Worm (Caenorhabditis elegans) whole organism, L4 larva: ENCODE results near the gene ZK6.8.

Source experiments
- F10B5.3 ChIP-seq: sonication (generic microtip); optimal IDR thresholded peaks from 2 replicates; lab custom pipeline; 2016; ENCODE audit warnings: mild to moderate bottlenecking, missing genetic modification characterization, missing compliant biosample characterization
- F26F4.8 ChIP-seq: fragments of 200-800 bp; sonication (Bioruptor generic); conservative IDR thresholded peaks from 2 replicates; pipeline ENCODE4 v1.3.6; 2022; ENCODE audit warnings: missing genetic modification characterization, missing compliant biosample characterization
- F37D6.2 ChIP-seq: sonication (generic microtip); optimal IDR thresholded peaks from 2 replicates; lab custom pipeline; 2016; ENCODE audit warnings: mild to moderate bottlenecking, missing genetic modification characterization, missing compliant biosample characterization
- F49E8.2 ChIP-seq: sonication (generic microtip); optimal IDR thresholded peaks from 2 replicates; lab custom pipeline; 2016; ENCODE audit warnings: missing compliant biosample characterization, mild to moderate bottlenecking, missing genetic modification characterization, borderline replicate concordance
- R02D3.7 ChIP-seq: fragments of 150-350 bp; sonication (generic microtip); optimal IDR thresholded peaks from 3 replicates; lab custom pipeline; 2014; ENCODE audit warnings: missing biosample characterization, missing genetic modification characterization
- Y48G9A.11 ChIP-seq: fragments of 200-800 bp; sonication (Bioruptor generic); IDR thresholded peaks from 2 replicates; pipeline ENCODE4 v1.3.6; 2022; ENCODE audit warnings: missing genetic modification reagents, missing genetic modification characterization, missing compliant biosample characterization
- ZK337.2 ChIP-seq: fragments of 200-800 bp; sonication (Bioruptor generic); IDR thresholded peaks from 2 replicates; pipeline ENCODE4 v1.3.6; 2022; ENCODE audit warnings: missing genetic modification reagents, missing genetic modification characterization, missing compliant biosample characterization
- aha-1 ChIP-seq: fragments of 150-350 bp; peaks from one replicate; lab custom pipeline; 2014; ENCODE audit warnings: missing biosample characterization, missing genetic modification characterization
- aly-2 ChIP-seq: sonication (generic microtip); optimal IDR thresholded peaks from 2 replicates; lab custom pipeline; 2018; ENCODE audit warnings: missing biosample characterization, missing genetic modification characterization
- ceh-20 ChIP-seq: fragments of 200-800 bp; sonication (Bioruptor generic); IDR thresholded peaks from 2 replicates; pipeline ENCODE4 v1.3.6; 2022; ENCODE audit warnings: missing genetic modification reagents, missing genetic modification characterization, missing compliant biosample characterization
- ceh-32 ChIP-seq: sonication (generic microtip); optimal IDR thresholded peaks from 2 replicates; lab custom pipeline; 2016; ENCODE audit warnings: mild to moderate bottlenecking, missing genetic modification characterization, missing compliant biosample characterization; ENCODE audit not compliant: poor library complexity
- ctbp-1 ChIP-seq: fragments of 200-800 bp; sonication (Bioruptor generic); IDR thresholded peaks from 2 replicates; pipeline ENCODE4 v1.3.6; 2022; ENCODE audit warnings: missing genetic modification reagents, missing genetic modification characterization, missing compliant biosample characterization
- daf-16 ChIP-seq, 3 experiments: sonication (generic microtip); optimal IDR thresholded peaks; 2 replicates each; lab custom pipeline; 2016 to 2017; ENCODE audit warnings: missing genetic modification characterization in 3 of 3, missing genetic modification reagents in 3 of 3, mild to moderate bottlenecking in 2 of 3, missing compliant biosample characterization in 2 of 3, missing biosample characterization in 1 of 3, moderate library complexity in 1 of 3
- daf-8 ChIP-seq: fragments of 200-800 bp; sonication (Bioruptor generic); IDR thresholded peaks from 2 replicates; pipeline ENCODE4 v1.3.6; 2022; ENCODE audit warnings: missing genetic modification characterization, missing compliant biosample characterization
- dmd-6 ChIP-seq: fragments of 200-800 bp; sonication (Bioruptor generic); IDR thresholded peaks from 2 replicates; pipeline ENCODE4 v1.3.6; 2022; ENCODE audit warnings: missing genetic modification reagents, missing genetic modification characterization, missing compliant biosample characterization
- dmd-8 ChIP-seq: fragments of 200-800 bp; sonication (Bioruptor generic); IDR thresholded peaks from 2 replicates; pipeline ENCODE4 v1.3.6; 2022; ENCODE audit warnings: missing genetic modification characterization, missing compliant biosample characterization
- dmd-9 ChIP-seq: fragments of 200-800 bp; sonication (Bioruptor generic); IDR thresholded peaks from 2 replicates; pipeline ENCODE4 v1.3.6; 2022; ENCODE audit warnings: missing genetic modification reagents, missing genetic modification characterization, missing compliant biosample characterization
- dpl-1 ChIP-seq: fragments of 150-350 bp; optimal IDR thresholded peaks from 2 replicates; lab custom pipeline; 2014; ENCODE audit warnings: missing biosample characterization, missing genetic modification reagents, missing genetic modification characterization
- dve-1 ChIP-seq: sonication (generic microtip); optimal IDR thresholded peaks from 2 replicates; lab custom pipeline; 2017; ENCODE audit warnings: antibody characterized with exemption, mild to moderate bottlenecking, missing genetic modification characterization, missing compliant biosample characterization; ENCODE audit not compliant: insufficient read depth
- fkh-10 ChIP-seq: fragments of 150-350 bp; optimal IDR thresholded peaks from 2 replicates; lab custom pipeline; 2014; ENCODE audit warnings: missing biosample characterization, missing genetic modification reagents, missing genetic modification characterization
- fos-1 ChIP-seq: fragments of 150-350 bp; optimal IDR thresholded peaks from 2 replicates; lab custom pipeline; 2014; ENCODE audit warnings: missing biosample characterization, missing genetic modification characterization
- hlh-11 ChIP-seq: fragments of 200-800 bp; sonication (Bioruptor generic); optimal IDR thresholded peaks from 2 replicates; lab custom pipeline; 2018; ENCODE audit warnings: mild to moderate bottlenecking, missing genetic modification characterization, missing compliant biosample characterization
- hlh-30 ChIP-seq: sonication (generic microtip); optimal IDR thresholded peaks from 2 replicates; lab custom pipeline; 2017; ENCODE audit warnings: antibody characterized with exemption, mild to moderate bottlenecking, missing genetic modification characterization, missing compliant biosample characterization; ENCODE audit not compliant: insufficient read depth
- jun-1 ChIP-seq: fragments of 150-350 bp; optimal IDR thresholded peaks from 2 replicates; lab custom pipeline; 2014; ENCODE audit warnings: missing biosample characterization, missing genetic modification reagents, missing genetic modification characterization
- lin-13 ChIP-seq: fragments of 150-350 bp; optimal IDR thresholded peaks from 2 replicates; lab custom pipeline; 2014; ENCODE audit warnings: missing biosample characterization, missing genetic modification reagents, missing genetic modification characterization
- lir-3 ChIP-seq: sonication (generic microtip); optimal IDR thresholded peaks from 2 replicates; lab custom pipeline; 2016; ENCODE audit warnings: mild to moderate bottlenecking, missing genetic modification characterization, missing compliant biosample characterization
- lsy-2 ChIP-seq, 2 experiments: fragments of 150-350 bp in 1 of 2; sonication (generic microtip) in 1 of 2; optimal IDR thresholded peaks; 2 replicates each; lab custom pipeline; 2014 to 2017; ENCODE audit warnings: missing biosample characterization in 2 of 2, missing genetic modification characterization in 2 of 2
- mdl-1 ChIP-seq, 2 experiments: fragments of 150-350 bp in 1 of 2; sonication (generic microtip) in 1 of 2; optimal IDR thresholded peaks; 2 replicates each; lab custom pipeline; 2014 to 2017; ENCODE audit warnings: missing biosample characterization in 2 of 2, missing genetic modification characterization in 2 of 2
- mep-1 ChIP-seq: fragments of 150-350 bp; sonication (generic microtip); optimal IDR thresholded peaks from 3 replicates; lab custom pipeline; 2014; ENCODE audit warnings: missing biosample characterization, missing genetic modification characterization
- mes-2 ChIP-seq: sonication (generic microtip); optimal IDR thresholded peaks from 2 replicates; lab custom pipeline; 2016; ENCODE audit warnings: missing genotype, mild to moderate bottlenecking, missing genetic modification characterization, missing compliant biosample characterization; ENCODE audit not compliant: poor library complexity, severe bottlenecking
- mxl-2 ChIP-seq: fragments of 200-800 bp; sonication (Bioruptor generic); conservative IDR thresholded peaks from 2 replicates; pipeline ENCODE4 v1.3.6; 2022; ENCODE audit warnings: missing genetic modification reagents, missing genetic modification characterization, missing compliant biosample characterization
- mxl-3 ChIP-seq: fragments of 200-800 bp; sonication (Bioruptor generic); optimal IDR thresholded peaks from 2 replicates; lab custom pipeline; 2018; ENCODE audit warnings: mild to moderate bottlenecking, missing genetic modification characterization, missing compliant biosample characterization
- nhr-102 ChIP-seq: sonication (generic microtip); optimal IDR thresholded peaks from 2 replicates; lab custom pipeline; 2016; ENCODE audit warnings: mild to moderate bottlenecking, missing genetic modification characterization, moderate library complexity, missing compliant biosample characterization
- nhr-111 ChIP-seq: fragments of 200-800 bp; sonication (Bioruptor generic); optimal IDR thresholded peaks from 2 replicates; lab custom pipeline; 2018; ENCODE audit warnings: mild to moderate bottlenecking, missing genetic modification characterization, missing compliant biosample characterization
- nhr-25 ChIP-seq: sonication (generic microtip); optimal IDR thresholded peaks from 2 replicates; lab custom pipeline; 2017; ENCODE audit warnings: missing genetic modification characterization, mild to moderate bottlenecking, missing compliant biosample characterization, antibody characterized with exemption, moderate library complexity, borderline replicate concordance; ENCODE audit not compliant: insufficient read depth
- nhr-28 ChIP-seq: fragments of 150-350 bp; optimal IDR thresholded peaks from 2 replicates; lab custom pipeline; 2014; ENCODE audit warnings: missing biosample characterization, missing genetic modification characterization
- nhr-48 ChIP-seq: sonication (generic microtip); optimal IDR thresholded peaks from 2 replicates; lab custom pipeline; 2016; ENCODE audit warnings: mild to moderate bottlenecking, missing genetic modification characterization, missing compliant biosample characterization
- nhr-76 ChIP-seq: fragments of 150-350 bp; optimal IDR thresholded peaks from 2 replicates; lab custom pipeline; 2014; ENCODE audit warnings: missing biosample characterization, missing genetic modification characterization
- nhr-77 ChIP-seq: fragments of 150-350 bp; optimal IDR thresholded peaks from 2 replicates; lab custom pipeline; 2014; ENCODE audit warnings: missing biosample characterization, missing genetic modification characterization
- php-3 ChIP-seq: fragments of 200-800 bp; sonication (Bioruptor generic); IDR thresholded peaks from 2 replicates; pipeline ENCODE4 v1.3.6; 2022; ENCODE audit warnings: missing genetic modification reagents, missing genetic modification characterization, missing compliant biosample characterization
- pqm-1 ChIP-seq: sonication (generic microtip); optimal IDR thresholded peaks from 2 replicates; lab custom pipeline; 2017; ENCODE audit warnings: missing biosample characterization, missing genetic modification characterization
- rbr-2 ChIP-seq: sonication (generic microtip); optimal IDR thresholded peaks from 2 replicates; lab custom pipeline; 2016; ENCODE audit warnings: missing genotype, missing genetic modification characterization, missing compliant biosample characterization
- set-16 ChIP-seq: fragments of 200-800 bp; sonication (Bioruptor generic); IDR thresholded peaks from 2 replicates; pipeline ENCODE4 v1.3.6; 2022; ENCODE audit warnings: missing genetic modification reagents, missing genetic modification characterization, missing compliant biosample characterization
- snpc-4 ChIP-seq: fragments of 150-350 bp; optimal IDR thresholded peaks from 2 replicates; lab custom pipeline; 2014; ENCODE audit warnings: missing biosample characterization, missing genetic modification characterization
- tra-1 ChIP-seq: fragments of 200-800 bp; sonication (Bioruptor generic); IDR thresholded peaks from 2 replicates; pipeline ENCODE4 v1.3.6; 2022; ENCODE audit warnings: missing genetic modification reagents, missing genetic modification characterization, missing compliant biosample characterization
- zag-1 ChIP-seq: fragments of 150-350 bp; optimal IDR thresholded peaks from 2 replicates; lab custom pipeline; 2014; ENCODE audit warnings: missing biosample characterization, missing genetic modification characterization
- zfp-2 ChIP-seq: sonication (generic microtip); optimal IDR thresholded peaks from 2 replicates; lab custom pipeline; 2016; ENCODE audit warnings: mild to moderate bottlenecking, missing genetic modification characterization, missing compliant biosample characterization
- zfp-3 ChIP-seq: fragments of 200-800 bp; sonication (Bioruptor generic); conservative IDR thresholded peaks from 2 replicates; pipeline ENCODE4 v1.3.6; 2022; ENCODE audit warnings: missing genetic modification reagents, missing genetic modification characterization, missing compliant biosample characterization
- zip-2 ChIP-seq: fragments of 150-350 bp; optimal IDR thresholded peaks from 2 replicates; lab custom pipeline; 2014; ENCODE audit warnings: missing biosample characterization, missing genetic modification characterization

The ZK6.8 gene

DNA sequence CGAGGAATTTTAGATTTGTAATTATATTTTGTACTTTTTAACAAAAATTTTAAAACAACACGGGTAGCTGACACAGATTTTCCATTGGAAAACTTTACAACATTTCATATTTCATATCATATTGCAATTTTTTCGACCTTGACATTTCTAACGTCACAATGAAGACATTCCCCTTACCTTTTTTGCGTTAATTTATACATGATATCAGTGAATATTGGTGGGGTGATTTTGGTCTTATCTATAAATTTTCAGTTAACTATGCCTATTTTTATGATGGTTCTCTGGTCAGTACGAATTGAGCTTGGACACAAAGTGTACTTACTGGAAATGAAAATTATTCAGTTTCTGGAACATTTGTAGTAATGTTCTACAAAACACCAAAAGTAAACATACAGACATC lies 2.8 kb downstream of the ZK6.8 start:
- TF ChIP-seq zag-1 (no peak), nhr-25 (tag; lab: Kevin White, UChicago) (no peak), dmd-9 (GFP tag; lab: Robert Waterston, UW) (no peak), mep-1 (tag; lab: Kevin White, UChicago) (no peak), F26F4.8 (no peak), nhr-111 (GFP tag; lab: Kevin White, UChicago) (no peak), ceh-32 (tag; lab: Kevin White, UChicago) (no peak), dmd-8 (GFP tag; lab: Robert Waterston, UW) (no peak), nhr-76 (no peak), Y48G9A.11 (GFP tag; lab: Robert Waterston, UW) (no peak), ZK337.2 (no peak), pqm-1 (tag; lab: Kevin White, UChicago) (peak; percentile 73), F49E8.2 (tag; lab: Kevin White, UChicago) (no peak), nhr-28 (tag; lab: Kevin White, UChicago) (peak; percentile 78), dpl-1 (GFP tag; lab: Kevin White, UChicago) (no peak), fkh-10 (GFP tag; lab: Kevin White, UChicago) (no peak), hlh-30 (no peak), lin-13 (no peak), daf-16 (GFP tag; optimal IDR thresholded peaks at IDR 0.05; lab: Kevin White, UChicago) (no peak), daf-16 (tag; optimal IDR thresholded peaks at IDR 0.05; lab: Kevin White, UChicago) (peak; percentile 66), dmd-6 (peak; percentile 70), snpc-4 (tag; lab: Kevin White, UChicago) (no peak), jun-1 (no peak), nhr-48 (tag; lab: Kevin White, UChicago) (no peak), F37D6.2 (no peak), rbr-2 (tag; lab: Kevin White, UChicago) (no peak), aha-1 (no peak), lsy-2 (tag; optimal IDR thresholded peaks at IDR 0.05; lab: Kevin White, UChicago) (peak in 1 of 2 experiments; percentile 16), mxl-2 (GFP tag; lab: Robert Waterston, UW) (no peak), fos-1 (tag; lab: Kevin White, UChicago) (no peak), ceh-20 (GFP tag; lab: Robert Waterston, UW) (no peak), zfp-3 (GFP tag; lab: Robert Waterston, UW) (no peak), dve-1 (tag; lab: Kevin White, UChicago) (peak; percentile 82), hlh-11 (tag; lab: Kevin White, UChicago) (peak; percentile 21), F10B5.3 (no peak), aly-2 (tag; lab: Kevin White, UChicago) (no peak), lir-3 (tag; lab: Kevin White, UChicago) (no peak)

DNA sequence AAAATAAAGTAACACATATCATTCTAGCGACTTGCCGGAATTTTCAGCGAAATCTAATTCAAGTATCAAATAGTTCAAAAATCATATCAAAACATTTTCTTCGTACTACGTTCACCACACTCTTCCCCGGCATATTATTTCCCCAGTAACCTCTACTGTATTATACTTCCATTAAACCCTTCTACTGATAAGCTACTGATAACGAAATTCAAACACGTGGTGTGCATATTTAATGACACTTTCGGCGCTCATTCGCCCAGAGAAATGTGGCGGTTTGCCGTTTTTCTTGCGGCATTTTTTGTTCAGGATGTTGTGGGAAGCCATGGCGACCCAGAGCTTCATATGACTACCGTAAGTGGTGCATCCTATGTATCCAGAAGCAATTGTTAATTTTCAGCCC lies 3.8 kb downstream of the ZK6.8 start, which contains the start of gene lipl-5:
Gene lipl-5, plus strand, starts transcription at position 259 of the 400 bp plus-strand sequence.
- TF ChIP-seq php-3 = peak; percentile 87
- no peak for TF ChIP-seq zip-2
- TF ChIP-seq hlh-30 = peak; percentile 50
- 0 out of 2 replicates have a peak, but pooled peaks have one; percentile 34 for TF ChIP-seq tra-1 (GFP tag; lab: Robert Waterston, UW)
- TF ChIP-seq daf-16 (GFP tag; optimal IDR thresholded peaks at IDR 0.05; lab: Kevin White, UChicago) = no peak
- peak; percentile 72 for TF ChIP-seq daf-16 (tag; optimal IDR thresholded peaks at IDR 0.05; lab: Kevin White, UChicago)
- no peak for TF ChIP-seq ctbp-1
- peak; percentile 86 for TF ChIP-seq nhr-77 (tag; lab: Kevin White, UChicago)
- no peak for TF ChIP-seq zfp-2 (tag; lab: Kevin White, UChicago)
- peak; percentile 7 for TF ChIP-seq nhr-48 (tag; lab: Kevin White, UChicago)
- TF ChIP-seq set-16 (GFP tag; lab: Robert Waterston, UW) = no peak
- no peak for TF ChIP-seq lsy-2 (tag; optimal IDR thresholded peaks at IDR 0.05; lab: Kevin White, UChicago)
- peak; percentile 73 for TF ChIP-seq hlh-11 (tag; lab: Kevin White, UChicago)
- TF ChIP-seq nhr-28 (tag; lab: Kevin White, UChicago) = peak; percentile 96
- TF ChIP-seq pqm-1 (tag; lab: Kevin White, UChicago) = peak; percentile 85
- TF ChIP-seq mdl-1 (tag; optimal IDR thresholded peaks at IDR 0.05; lab: Kevin White, UChicago) = peak in 1 of 2 experiments; percentile 48
- TF ChIP-seq mes-2 (tag; lab: Kevin White, UChicago) = peak; percentile 27
- TF ChIP-seq R02D3.7 (tag; lab: Kevin White, UChicago) = no peak
- TF ChIP-seq dve-1 (tag; lab: Kevin White, UChicago) = peak; percentile 65
- TF ChIP-seq fkh-10 (GFP tag; lab: Kevin White, UChicago) = no peak
- TF ChIP-seq F10B5.3 = no peak
- no peak for TF ChIP-seq daf-8 (GFP tag; lab: Robert Waterston, UW)
- TF ChIP-seq nhr-102 (tag; lab: Kevin White, UChicago) = peak; percentile 48
- no peak for TF ChIP-seq lin-13
- TF ChIP-seq mxl-3 = peak; percentile 83
- peak; percentile 90 for TF ChIP-seq dmd-6
